Fruit fly (Drosophila melanogaster) whole organism, embryonic: ENCODE measurements around the gene CG15046.

Experiments used
- Atf6 ChIP-seq: fragments of 200-800 bp; sonication (Bioruptor generic); IDR thresholded peaks from 2 replicates; pipeline ENCODE4 v1.3.6; 2022; ENCODE audit warnings: missing biosample characterization, missing genetic modification characterization
- C15 ChIP-seq: fragments of 200-800 bp; sonication (Bioruptor generic); IDR thresholded peaks from 3 replicates; pipeline ENCODE4 v1.3.6; 2022; ENCODE audit warnings: missing biosample characterization, missing genetic modification characterization
- CG10147 ChIP-seq: fragments of 200-800 bp; sonication (Bioruptor generic); optimal IDR thresholded peaks from 2 replicates; lab custom pipeline; 2019; ENCODE audit warnings: missing biosample characterization, mild to moderate bottlenecking, missing genetic modification characterization, moderate library complexity
- CG10462 ChIP-seq: fragments of 200-800 bp; sonication (Bioruptor generic); optimal IDR thresholded peaks from 2 replicates; lab custom pipeline; 2016; ENCODE audit warnings: missing biosample characterization, missing genetic modification characterization
- CG11560 ChIP-seq: fragments of 200-800 bp; sonication (Bioruptor generic); IDR thresholded peaks from 3 replicates; pipeline ENCODE4 v1.3.6; 2022; ENCODE audit warnings: missing biosample characterization, missing genetic modification characterization
- CG12219 ChIP-seq: fragments of 200-800 bp; sonication (Bioruptor generic); optimal IDR thresholded peaks from 3 replicates; lab custom pipeline; 2018; ENCODE audit warnings: missing biosample characterization, mild to moderate bottlenecking, missing genetic modification characterization
- CG14050 ChIP-seq: fragments of 200-800 bp; sonication (Bioruptor generic); IDR thresholded peaks from 3 replicates; pipeline ENCODE4 v1.3.6; 2022; ENCODE audit warnings: missing biosample characterization, missing genetic modification characterization
- CG16813 ChIP-seq: fragments of 200-800 bp; sonication (Bioruptor generic); IDR thresholded peaks from 3 replicates; pipeline ENCODE4 v1.3.6; 2022; ENCODE audit warnings: missing biosample characterization, missing genetic modification characterization; ENCODE audit not compliant: partially characterized antibody
- CG17385 ChIP-seq: fragments of 200-800 bp; sonication (Bioruptor generic); optimal IDR thresholded peaks from 3 replicates; lab custom pipeline; 2018; ENCODE audit warnings: missing biosample characterization, mild to moderate bottlenecking, missing genetic modification characterization
- CG18011 ChIP-seq: fragments of 200-800 bp; sonication (Bioruptor generic); optimal IDR thresholded peaks from 2 replicates; lab custom pipeline; 2017; ENCODE audit warnings: missing biosample characterization, missing genetic modification characterization, mild to moderate bottlenecking, moderate library complexity, missing genotype
- CG18599 ChIP-seq: fragments of 200-800 bp; sonication (Bioruptor generic); optimal IDR thresholded peaks from 3 replicates; lab custom pipeline; 2017; ENCODE audit warnings: missing biosample characterization, missing genetic modification characterization, mild to moderate bottlenecking, moderate library complexity, missing genetic modification reagents
- CG30020 ChIP-seq: fragments of 200-800 bp; optimal IDR thresholded peaks from 2 replicates; lab custom pipeline; 2019; ENCODE audit warnings: missing biosample characterization, mild to moderate bottlenecking, missing genetic modification characterization, moderate library complexity
- CG31441 ChIP-seq: fragments of 200-800 bp; sonication (Bioruptor generic); IDR thresholded peaks from 2 replicates; pipeline ENCODE4 v1.3.6; 2022; ENCODE audit warnings: missing biosample characterization, missing genetic modification characterization
- CG3995 ChIP-seq: fragments of 200-800 bp; sonication (Bioruptor generic); optimal IDR thresholded peaks from 3 replicates; lab custom pipeline; 2016; ENCODE audit warnings: missing biosample characterization, missing genetic modification characterization
- CG43689 ChIP-seq: fragments of 200-800 bp; sonication (Bioruptor generic); IDR thresholded peaks from 2 replicates; pipeline ENCODE4 v1.3.6; 2022; ENCODE audit warnings: missing biosample characterization, missing genetic modification characterization
- CG6654 ChIP-seq: fragments of 200-800 bp; sonication (Bioruptor generic); optimal IDR thresholded peaks from 2 replicates; lab custom pipeline; 2017; ENCODE audit warnings: missing biosample characterization, mild to moderate bottlenecking, missing genetic modification characterization
- CG7745 ChIP-seq: fragments of 200-800 bp; sonication (Bioruptor generic); optimal IDR thresholded peaks from 2 replicates; lab custom pipeline; 2018; ENCODE audit warnings: missing biosample characterization, mild to moderate bottlenecking, missing genetic modification characterization, moderate library complexity
- CG9727 ChIP-seq: fragments of 200-800 bp; sonication (Bioruptor generic); optimal IDR thresholded peaks from 3 replicates; lab custom pipeline; 2017; ENCODE audit warnings: missing biosample characterization, mild to moderate bottlenecking, missing genetic modification characterization
- CG9932 ChIP-seq: fragments of 200-800 bp; sonication (Bioruptor generic); IDR thresholded peaks from 2 replicates; pipeline ENCODE4 v1.3.6; 2022; ENCODE audit warnings: missing biosample characterization, missing genetic modification characterization
- Camta ChIP-seq: fragments of 200-800 bp; sonication (Bioruptor generic); optimal IDR thresholded peaks from 2 replicates; lab custom pipeline; 2016; ENCODE audit warnings: missing biosample characterization, missing genetic modification characterization
- CkIIα-i1 ChIP-seq: fragments of 200-800 bp; sonication (Bioruptor generic); IDR thresholded peaks from 2 replicates; pipeline ENCODE4 v1.3.6; 2022; ENCODE audit warnings: missing biosample characterization, missing genetic modification characterization
- Dek ChIP-seq: fragments of 200-800 bp; sonication (Bioruptor generic); optimal IDR thresholded peaks from 3 replicates; lab custom pipeline; 2019; ENCODE audit warnings: missing biosample characterization, mild to moderate bottlenecking, missing genetic modification characterization, moderate library complexity
- Dp ChIP-seq: fragments of 200-800 bp; sonication (Bioruptor generic); optimal IDR thresholded peaks from 2 replicates; lab custom pipeline; 2018; ENCODE audit warnings: missing biosample characterization, mild to moderate bottlenecking, missing genetic modification characterization, moderate library complexity
- Jarid2 ChIP-seq: fragments of 200-800 bp; sonication (Bioruptor generic); optimal IDR thresholded peaks from 3 replicates; lab custom pipeline; 2017; ENCODE audit warnings: mild to moderate bottlenecking, missing biosample characterization, missing genetic modification reagents, missing genetic modification characterization
- Kr ChIP-seq: fragments of 200-800 bp; sonication (Bioruptor generic); optimal IDR thresholded peaks from 2 replicates; lab custom pipeline; 2017; ENCODE audit warnings: missing biosample characterization, mild to moderate bottlenecking, missing genetic modification characterization
- Mes4 ChIP-seq: fragments of 200-800 bp; sonication (Bioruptor generic); optimal IDR thresholded peaks from 2 replicates; lab custom pipeline; 2016; ENCODE audit warnings: missing biosample characterization, missing genetic modification characterization
- Oaz ChIP-seq: fragments of 200-800 bp; sonication (Bioruptor generic); IDR thresholded peaks from 2 replicates; pipeline ENCODE4 v1.3.6; 2022; ENCODE audit warnings: missing biosample characterization, missing genetic modification characterization
- Sry-β ChIP-seq: fragments of 200-800 bp; sonication (Bioruptor generic); optimal IDR thresholded peaks from 2 replicates; lab custom pipeline; 2018; ENCODE audit warnings: missing biosample characterization, mild to moderate bottlenecking, missing genetic modification characterization, moderate library complexity
- al ChIP-seq: fragments of 200-800 bp; sonication (Bioruptor generic); IDR thresholded peaks from 2 replicates; pipeline ENCODE4 v1.3.6; 2022; ENCODE audit warnings: missing biosample characterization, missing genetic modification characterization
- ase ChIP-seq: fragments of 200-800 bp; sonication (Bioruptor generic); IDR thresholded peaks from 3 replicates; pipeline ENCODE4 v1.3.6; 2022; ENCODE audit warnings: missing biosample characterization, missing genetic modification characterization
- bowl ChIP-seq: fragments of 200-800 bp; sonication (Bioruptor generic); IDR thresholded peaks from 2 replicates; pipeline ENCODE4 v1.3.6; 2022; ENCODE audit warnings: missing biosample characterization, missing genetic modification characterization
- btn ChIP-seq: fragments of 200-800 bp; sonication (Bioruptor generic); optimal IDR thresholded peaks from 2 replicates; lab custom pipeline; 2016; ENCODE audit warnings: missing biosample characterization, missing genetic modification characterization
- chif ChIP-seq, 2 experiments: fragments of 200-800 bp; sonication (Bioruptor generic); optimal IDR thresholded peaks; 3 replicates each; lab custom pipeline; 2016; ENCODE audit warnings: missing biosample characterization in 2 of 2, missing genetic modification characterization in 2 of 2
- ci ChIP-seq: fragments of 200-800 bp; sonication (Bioruptor generic); IDR thresholded peaks from 3 replicates; pipeline ENCODE4 v1.3.6; 2022; ENCODE audit warnings: missing biosample characterization, missing genetic modification characterization
- dysf ChIP-seq: fragments of 200-800 bp; sonication (Bioruptor generic); IDR thresholded peaks from 3 replicates; pipeline ENCODE4 v1.3.6; 2022; ENCODE audit warnings: missing biosample characterization, missing genetic modification characterization
- esg ChIP-seq: fragments of 200-800 bp; sonication (Bioruptor generic); conservative IDR thresholded peaks from 2 replicates; pipeline ENCODE4 v1.3.6; 2022; ENCODE audit warnings: missing biosample characterization, missing genetic modification characterization
- exex ChIP-seq: fragments of 200-800 bp; sonication (Bioruptor generic); optimal IDR thresholded peaks from 4 replicates; lab custom pipeline; 2018; ENCODE audit warnings: missing biosample characterization, mild to moderate bottlenecking, missing genetic modification characterization, moderate library complexity
- gce ChIP-seq: fragments of 200-800 bp; sonication (Bioruptor generic); IDR thresholded peaks from 3 replicates; pipeline ENCODE4 v1.3.6; 2022; ENCODE audit warnings: missing biosample characterization, missing genetic modification characterization
- insv ChIP-seq, 2 experiments: fragments of 200-800 bp; sonication (Bioruptor generic); optimal IDR thresholded peaks; 3 replicates each; lab custom pipeline; 2016 to 2018; ENCODE audit warnings: missing biosample characterization in 2 of 2, missing genetic modification characterization in 2 of 2
- kay ChIP-seq: fragments of 200-800 bp; sonication (Bioruptor generic); optimal IDR thresholded peaks from 2 replicates; lab custom pipeline; 2016; ENCODE audit warnings: missing biosample characterization, missing genetic modification characterization
- lov ChIP-seq, 2 experiments: fragments of 200-800 bp in 1 of 2; fragments of >200 bp in 1 of 2; sonication (Bioruptor generic) in 1 of 2; IDR thresholded peaks in 1 of 2; optimal IDR thresholded peaks in 1 of 2; 2 replicates in 1 of 2; 3 replicates in 1 of 2; pipeline versions ENCODE4 v1.3.6 to Lab custom; 2017 to 2022; ENCODE audit warnings: missing biosample characterization in 1 of 2, missing genetic modification characterization in 1 of 2
- nom ChIP-seq: fragments of 200-800 bp; sonication (Bioruptor generic); optimal IDR thresholded peaks from 2 replicates; lab custom pipeline; 2017; ENCODE audit warnings: missing biosample characterization, missing genetic modification characterization, mild to moderate bottlenecking, moderate library complexity, missing genetic modification reagents
- sqz ChIP-seq: fragments of 200-800 bp; sonication (Bioruptor generic); optimal IDR thresholded peaks from 3 replicates; lab custom pipeline; 2018; ENCODE audit warnings: missing biosample characterization, mild to moderate bottlenecking, missing genetic modification characterization
- stwl ChIP-seq: fragments of 200-800 bp; sonication (Bioruptor generic); optimal IDR thresholded peaks from 3 replicates; lab custom pipeline; 2018; ENCODE audit warnings: missing biosample characterization, mild to moderate bottlenecking, missing genetic modification characterization, moderate library complexity
- tap ChIP-seq: fragments of 200-800 bp; optimal IDR thresholded peaks from 3 replicates; lab custom pipeline; 2019; ENCODE audit warnings: missing biosample characterization, mild to moderate bottlenecking, missing genetic modification characterization, moderate library complexity
- tgo ChIP-seq: fragments of 200-800 bp; sonication (Bioruptor generic); IDR thresholded peaks from 3 replicates; pipeline ENCODE4 v1.3.6; 2022; ENCODE audit warnings: missing biosample characterization, missing genetic modification characterization
- vvl ChIP-seq: fragments of 200-800 bp; sonication (Bioruptor generic); IDR thresholded peaks from 2 replicates; pipeline ENCODE4 v1.3.6; 2022; ENCODE audit warnings: missing biosample characterization, missing genetic modification characterization
- wor ChIP-seq: fragments of 200-800 bp; sonication (Bioruptor generic); IDR thresholded peaks from 2 replicates; pipeline ENCODE4 v1.3.6; 2022; ENCODE audit warnings: missing biosample characterization, missing genetic modification characterization

The CG15046 gene

dm6 chrX:18506639-18507528 lies 17.5 kb upstream of the CG15046 start (continued):
- no peak for TF ChIP-seq CG3995 (GFP tag; lab: Kevin White, UChicago)
- no peak for TF ChIP-seq CG30020 (tag; lab: Kevin White, UChicago)
- TF ChIP-seq dysf (GFP tag; lab: Robert Waterston, UW), result peak; percentile 85
- TF ChIP-seq CG9727 (GFP tag; lab: Kevin White, UChicago), result peak; percentile 79
- TF ChIP-seq al, result peak; percentile 58; the same call in 1 of the 2 replicates
- TF ChIP-seq CG18599 (GFP tag; lab: Kevin White, UChicago), result peak; percentile 78
- TF ChIP-seq CG18011, result peak; percentile 68
- peak; percentile 41 for TF ChIP-seq CG43689 (GFP tag; lab: Robert Waterston, UW)
- TF ChIP-seq Kr (GFP tag; lab: Kevin White, UChicago), result no peak
- peak; percentile 64 for TF ChIP-seq Camta
- no peak for TF ChIP-seq Dp
- peak; percentile 70 for TF ChIP-seq kay (GFP tag; lab: Kevin White, UChicago)
- TF ChIP-seq CG14050, result peak; percentile 70
- no peak for TF ChIP-seq insv (GFP tag; optimal IDR thresholded peaks at IDR 0.05; lab: Kevin White, UChicago)
- TF ChIP-seq ase (GFP tag; lab: Robert Waterston, UW), result peak; percentile 80
- TF ChIP-seq CG10147 (GFP tag; lab: Kevin White, UChicago), result peak; percentile 68
- peak; percentile 88 for TF ChIP-seq Atf6 (GFP tag; lab: Robert Waterston, UW)
- TF ChIP-seq CG31441, result peak; percentile 75
- TF ChIP-seq CG10462 (GFP tag; lab: Kevin White, UChicago), result peak; percentile 49
- peak; percentile 67 for TF ChIP-seq esg
- peak; percentile 53 for TF ChIP-seq CG6654
- no peak for TF ChIP-seq sqz
- peak; percentile 96 for TF ChIP-seq ci (GFP tag; lab: Robert Waterston, UW)
- TF ChIP-seq CG9932 (GFP tag; lab: Robert Waterston, UW), result peak; percentile 68
- TF ChIP-seq CG12219, result peak; percentile 73
- TF ChIP-seq nom (GFP tag; lab: Kevin White, UChicago), result no peak
- peak; percentile 28 for TF ChIP-seq Dek (tag; lab: Kevin White, UChicago)
- TF ChIP-seq tap (tag; lab: Kevin White, UChicago), result peak; percentile 59
- peak; percentile 82 for TF ChIP-seq gce (GFP tag; lab: Robert Waterston, UW)
- TF ChIP-seq tgo (GFP tag; lab: Robert Waterston, UW), result peak; percentile 79; the same call in 2 of the 3 replicates
- peak; percentile 48; the same call in 1 of the 2 replicates for TF ChIP-seq bowl (GFP tag; lab: Robert Waterston, UW)
- no peak for TF ChIP-seq CG7745 (tag; lab: Kevin White, UChicago)
- peak; percentile 63 to 84 for TF ChIP-seq chif (GFP tag; optimal IDR thresholded peaks at IDR 0.05; lab: Kevin White, UChicago)
- no peak for TF ChIP-seq lov (optimal IDR thresholded peaks at IDR 0.05; lab: Kevin White, UChicago)
- TF ChIP-seq lov (GFP tag; IDR thresholded peaks at IDR 0.05; lab: Robert Waterston, UW), result peak; percentile 87
- peak; percentile 37 for TF ChIP-seq Jarid2 (GFP tag; lab: Kevin White, UChicago)
- TF ChIP-seq exex (tag; lab: Kevin White, UChicago), result no peak
- TF ChIP-seq Mes4 (GFP tag; lab: Kevin White, UChicago), result peak; percentile 71
- TF ChIP-seq stwl (tag; lab: Kevin White, UChicago), result no peak
- TF ChIP-seq CG16813 (GFP tag; lab: Robert Waterston, UW), result no peak
- peak; percentile 95 for TF ChIP-seq vvl (GFP tag; lab: Robert Waterston, UW)
- no peak for TF ChIP-seq C15 (GFP tag; lab: Robert Waterston, UW)
- TF ChIP-seq Sry-β (GFP tag; lab: Kevin White, UChicago), result no peak
- peak; percentile 51; the same call in 1 of the 2 replicates for TF ChIP-seq Oaz (GFP tag; lab: Robert Waterston, UW)
- 0 out of 2 replicates have a peak, but pooled peaks have one; percentile 24 for TF ChIP-seq CkIIα-i1 (GFP tag; lab: Robert Waterston, UW)
- TF ChIP-seq CG17385 (GFP tag; lab: Kevin White, UChicago), result peak; percentile 54
- TF ChIP-seq btn, result peak; percentile 74
- TF ChIP-seq wor (GFP tag; lab: Robert Waterston, UW), result peak; percentile 53
- TF ChIP-seq CG11560 (tag; lab: Robert Waterston, UW), result no peak; the same call in 2 of the 3 replicates
